Fruit fly (Drosophila melanogaster) whole organism, embryonic: ENCODE data around the gene iav.

Experiments used
- Bteb2 ChIP-seq: fragments of 200-800 bp; sonication (Bioruptor generic); optimal IDR thresholded peaks from 2 replicates; lab custom pipeline; 2016; ENCODE audit warnings: missing biosample characterization, missing genetic modification characterization
- CG10147 ChIP-seq: fragments of 200-800 bp; sonication (Bioruptor generic); optimal IDR thresholded peaks from 2 replicates; lab custom pipeline; 2019; ENCODE audit warnings: missing biosample characterization, mild to moderate bottlenecking, missing genetic modification characterization, moderate library complexity
- CG12071 ChIP-seq: fragments of 200-800 bp; sonication (Bioruptor generic); optimal IDR thresholded peaks from 3 replicates; lab custom pipeline; 2018; ENCODE audit warnings: missing biosample characterization, mild to moderate bottlenecking, missing genetic modification characterization
- CG12219 ChIP-seq: fragments of 200-800 bp; sonication (Bioruptor generic); optimal IDR thresholded peaks from 3 replicates; lab custom pipeline; 2018; ENCODE audit warnings: missing biosample characterization, mild to moderate bottlenecking, missing genetic modification characterization
- CG12942 ChIP-seq: fragments of 200-800 bp; sonication (Bioruptor generic); optimal IDR thresholded peaks from 3 replicates; lab custom pipeline; 2016; ENCODE audit warnings: missing biosample characterization, missing genetic modification characterization
- CG13424 ChIP-seq: fragments of 200-800 bp; sonication (Bioruptor generic); optimal IDR thresholded peaks from 2 replicates; lab custom pipeline; 2019; ENCODE audit warnings: missing biosample characterization, mild to moderate bottlenecking, missing genetic modification characterization, moderate library complexity
- CG13894 ChIP-seq: fragments of 200-800 bp; sonication (Bioruptor generic); optimal IDR thresholded peaks from 3 replicates; lab custom pipeline; 2018; ENCODE audit warnings: missing biosample characterization, mild to moderate bottlenecking, missing genetic modification characterization, moderate library complexity
- CG17328 ChIP-seq: fragments of 200-800 bp; sonication (Bioruptor generic); IDR thresholded peaks from 2 replicates; pipeline ENCODE4 v1.3.6; 2022; ENCODE audit warnings: missing biosample characterization, missing genetic modification characterization
- CG1792 ChIP-seq: fragments of 200-800 bp; sonication (Bioruptor generic); optimal IDR thresholded peaks from 2 replicates; lab custom pipeline; 2016; ENCODE audit warnings: missing biosample characterization, missing genetic modification characterization
- CG18599 ChIP-seq: fragments of 200-800 bp; sonication (Bioruptor generic); optimal IDR thresholded peaks from 3 replicates; lab custom pipeline; 2017; ENCODE audit warnings: missing biosample characterization, missing genetic modification characterization, mild to moderate bottlenecking, moderate library complexity, missing genetic modification reagents
- CG2120 ChIP-seq: fragments of 200-800 bp; sonication (Bioruptor generic); optimal IDR thresholded peaks from 3 replicates; lab custom pipeline; 2016; ENCODE audit warnings: missing biosample characterization, missing genetic modification characterization
- CG31441 ChIP-seq: fragments of 200-800 bp; sonication (Bioruptor generic); IDR thresholded peaks from 2 replicates; pipeline ENCODE4 v1.3.6; 2022; ENCODE audit warnings: missing biosample characterization, missing genetic modification characterization
- CG32767 ChIP-seq: fragments of 200-800 bp; sonication (Bioruptor generic); IDR thresholded peaks from 2 replicates; pipeline ENCODE4 v1.3.6; 2022; ENCODE audit warnings: missing biosample characterization, missing genetic modification characterization
- CG3407 ChIP-seq: fragments of 200-800 bp; sonication (Bioruptor generic); optimal IDR thresholded peaks from 2 replicates; lab custom pipeline; 2018; ENCODE audit warnings: missing biosample characterization, mild to moderate bottlenecking, missing genetic modification characterization
- CG42726 ChIP-seq: fragments of 200-800 bp; sonication (Bioruptor generic); IDR thresholded peaks from 2 replicates; pipeline ENCODE4 v1.3.6; 2022; ENCODE audit warnings: missing biosample characterization, missing genetic modification characterization; ENCODE audit not compliant: partially characterized antibody
- CG4854 ChIP-seq: fragments of 200-800 bp; sonication (Bioruptor generic); optimal IDR thresholded peaks from 2 replicates; lab custom pipeline; 2016; ENCODE audit warnings: missing biosample characterization, missing genetic modification characterization, inconsistent platforms
- CG7357 ChIP-seq: fragments of 200-800 bp; sonication (Bioruptor generic); IDR thresholded peaks from 3 replicates; pipeline ENCODE4 v1.3.6; 2022; ENCODE audit warnings: missing biosample characterization, missing genetic modification characterization
- CG7839 ChIP-seq: fragments of 200-800 bp; sonication (Bioruptor generic); optimal IDR thresholded peaks from 3 replicates; lab custom pipeline; 2018; ENCODE audit warnings: missing biosample characterization, mild to moderate bottlenecking, missing genetic modification characterization, moderate library complexity
- CG7987 ChIP-seq: fragments of 200-800 bp; sonication (Bioruptor generic); optimal IDR thresholded peaks from 2 replicates; lab custom pipeline; 2018; ENCODE audit warnings: missing biosample characterization, mild to moderate bottlenecking, missing genetic modification characterization, moderate library complexity
- CG8944 ChIP-seq: fragments of 200-800 bp; sonication (Bioruptor generic); optimal IDR thresholded peaks from 3 replicates; lab custom pipeline; 2016; ENCODE audit warnings: missing biosample characterization, missing genetic modification characterization
- CG9817 ChIP-seq: fragments of 200-800 bp; sonication (Bioruptor generic); optimal IDR thresholded peaks from 2 replicates; lab custom pipeline; 2018; ENCODE audit warnings: missing biosample characterization, mild to moderate bottlenecking, missing genetic modification characterization, moderate library complexity
- Dip2 ChIP-seq: fragments of 200-800 bp; sonication (Bioruptor generic); IDR thresholded peaks from 2 replicates; pipeline ENCODE4 v1.3.6; 2022; ENCODE audit warnings: missing biosample characterization, missing genetic modification characterization
- Dref ChIP-seq: fragments of 200-800 bp; sonication (Bioruptor generic); IDR thresholded peaks from 2 replicates; pipeline ENCODE4 v1.3.6; 2022; ENCODE audit warnings: missing biosample characterization, missing genetic modification characterization
- Eip74EF ChIP-seq, 2 experiments: fragments of 200-800 bp in 1 of 2; fragments of >200 bp in 1 of 2; sonication (Bioruptor generic) in 1 of 2; optimal IDR thresholded peaks; 2 replicates each; lab custom pipeline; 2017 to 2019; ENCODE audit warnings: missing biosample characterization in 2 of 2, missing genetic modification characterization in 2 of 2, mild to moderate bottlenecking in 1 of 2, moderate library complexity in 1 of 2
- HLH4C ChIP-seq: fragments of 200-800 bp; sonication (Bioruptor generic); IDR thresholded peaks from 3 replicates; pipeline ENCODE4 v1.3.6; 2022; ENCODE audit warnings: missing biosample characterization, missing genetic modification characterization; ENCODE audit not compliant: partially characterized antibody
- HmgD ChIP-seq: fragments of 200-800 bp; sonication (Bioruptor generic); optimal IDR thresholded peaks from 3 replicates; lab custom pipeline; 2016; ENCODE audit warnings: missing biosample characterization, missing genetic modification characterization
- Hr3 ChIP-seq: fragments of 200-800 bp; sonication (Bioruptor generic); optimal IDR thresholded peaks from 3 replicates; lab custom pipeline; 2016; ENCODE audit warnings: missing biosample characterization, missing genetic modification characterization
- Max ChIP-seq: fragments of 200-800 bp; sonication (Bioruptor generic); optimal IDR thresholded peaks from 2 replicates; lab custom pipeline; 2016; ENCODE audit warnings: missing biosample characterization, mild to moderate bottlenecking, missing genetic modification characterization
- Mrtf ChIP-seq: fragments of 200-800 bp; sonication (Bioruptor generic); IDR thresholded peaks from 3 replicates; pipeline ENCODE4 v1.3.6; 2022; ENCODE audit warnings: missing biosample characterization, missing genetic modification characterization
- Nf-YB ChIP-seq: fragments of 200-800 bp; sonication (Bioruptor generic); optimal IDR thresholded peaks from 3 replicates; lab custom pipeline; 2019; ENCODE audit warnings: missing biosample characterization, mild to moderate bottlenecking, missing genetic modification characterization, moderate library complexity
- Optix ChIP-seq: fragments of 200-800 bp; sonication (Bioruptor generic); IDR thresholded peaks from 3 replicates; pipeline ENCODE4 v1.3.6; 2022; ENCODE audit warnings: missing biosample characterization, missing genetic modification characterization
- Pdp1 ChIP-seq, 2 experiments: fragments of 200-800 bp; sonication (Bioruptor generic); optimal IDR thresholded peaks; 3 replicates each; lab custom pipeline; 2016; ENCODE audit warnings: missing biosample characterization in 2 of 2, missing genetic modification characterization in 2 of 2, mild to moderate bottlenecking in 1 of 2, moderate library complexity in 1 of 2
- bbx ChIP-seq: fragments of 200-800 bp; sonication (Bioruptor generic); IDR thresholded peaks from 2 replicates; pipeline ENCODE4 v1.3.6; 2022; ENCODE audit warnings: missing biosample characterization, missing genetic modification characterization; ENCODE audit not compliant: partially characterized antibody
- br ChIP-seq: fragments of >200 bp; optimal IDR thresholded peaks from 2 replicates; lab custom pipeline; 2017
- corto ChIP-seq: fragments of 200-800 bp; sonication (Bioruptor generic); optimal IDR thresholded peaks from 2 replicates; lab custom pipeline; 2016; ENCODE audit warnings: missing biosample characterization, mild to moderate bottlenecking, missing genetic modification characterization, moderate library complexity
- dmrt99B ChIP-seq: fragments of 200-800 bp; sonication (Bioruptor generic); optimal IDR thresholded peaks from 2 replicates; lab custom pipeline; 2018; ENCODE audit warnings: missing biosample characterization, mild to moderate bottlenecking, missing genetic modification characterization, moderate library complexity
- fu2 ChIP-seq: fragments of 200-800 bp; sonication (Bioruptor generic); optimal IDR thresholded peaks from 2 replicates; lab custom pipeline; 2016; ENCODE audit warnings: missing biosample characterization, missing genetic modification characterization
- gce ChIP-seq: fragments of 200-800 bp; sonication (Bioruptor generic); IDR thresholded peaks from 3 replicates; pipeline ENCODE4 v1.3.6; 2022; ENCODE audit warnings: missing biosample characterization, missing genetic modification characterization
- jumu ChIP-seq: fragments of 200-800 bp; sonication (Bioruptor generic); optimal IDR thresholded peaks from 3 replicates; lab custom pipeline; 2016; ENCODE audit warnings: missing biosample characterization, missing genetic modification characterization
- kah ChIP-seq: fragments of 200-800 bp; sonication (Bioruptor generic); optimal IDR thresholded peaks from 2 replicates; lab custom pipeline; 2018; ENCODE audit warnings: missing biosample characterization, mild to moderate bottlenecking, missing genetic modification characterization
- kay ChIP-seq: fragments of 200-800 bp; sonication (Bioruptor generic); optimal IDR thresholded peaks from 2 replicates; lab custom pipeline; 2016; ENCODE audit warnings: missing biosample characterization, missing genetic modification characterization
- lola ChIP-seq, 3 experiments: fragments of >200 bp in 2 of 3; fragments of 200-800 bp in 1 of 3; sonication (Bioruptor generic) in 1 of 3; optimal IDR thresholded peaks; 2 replicates each; lab custom pipeline; 2017 to 2019; ENCODE audit warnings: missing biosample characterization in 3 of 3, missing genetic modification characterization in 3 of 3, mild to moderate bottlenecking in 1 of 3, moderate library complexity in 1 of 3
- nau ChIP-seq: fragments of 200-800 bp; sonication (Bioruptor generic); optimal IDR thresholded peaks from 3 replicates; lab custom pipeline; 2017; ENCODE audit warnings: missing biosample characterization, mild to moderate bottlenecking, missing genetic modification characterization, missing genetic modification reagents
- oc ChIP-seq: fragments of 200-800 bp; sonication (Bioruptor generic); optimal IDR thresholded peaks from 2 replicates; lab custom pipeline; 2018; ENCODE audit warnings: missing biosample characterization, mild to moderate bottlenecking, missing genetic modification characterization, moderate library complexity
- otp ChIP-seq: fragments of 200-800 bp; sonication (Bioruptor generic); IDR thresholded peaks from 3 replicates; pipeline ENCODE4, ENCODE4 v1.3.6; 2022; ENCODE audit warnings: missing biosample characterization, missing genetic modification characterization
- pb ChIP-seq: fragments of 200-800 bp; sonication (Bioruptor generic); optimal IDR thresholded peaks from 3 replicates; lab custom pipeline; 2016; ENCODE audit warnings: missing biosample characterization, missing genetic modification characterization
- pros ChIP-seq: fragments of 200-800 bp; sonication (Bioruptor generic); optimal IDR thresholded peaks from 3 replicates; lab custom pipeline; 2019; ENCODE audit warnings: missing biosample characterization, mild to moderate bottlenecking, missing genetic modification characterization, moderate library complexity
- slbo ChIP-seq: fragments of 200-800 bp; sonication (Bioruptor generic); IDR thresholded peaks from 2 replicates; pipeline ENCODE4 v1.3.6; 2022; ENCODE audit warnings: missing biosample characterization, missing genetic modification characterization
- ssp ChIP-seq: fragments of 200-800 bp; sonication (Bioruptor generic); IDR thresholded peaks from 2 replicates; pipeline ENCODE4 v1.3.6; 2022; ENCODE audit warnings: missing biosample characterization, missing genetic modification characterization
- vnd ChIP-seq: fragments of 200-800 bp; sonication (Bioruptor generic); IDR thresholded peaks from 3 replicates; pipeline ENCODE4 v1.3.6; 2022; ENCODE audit warnings: missing biosample characterization, missing genetic modification characterization; ENCODE audit not compliant: partially characterized antibody

The iav gene

DNA sequence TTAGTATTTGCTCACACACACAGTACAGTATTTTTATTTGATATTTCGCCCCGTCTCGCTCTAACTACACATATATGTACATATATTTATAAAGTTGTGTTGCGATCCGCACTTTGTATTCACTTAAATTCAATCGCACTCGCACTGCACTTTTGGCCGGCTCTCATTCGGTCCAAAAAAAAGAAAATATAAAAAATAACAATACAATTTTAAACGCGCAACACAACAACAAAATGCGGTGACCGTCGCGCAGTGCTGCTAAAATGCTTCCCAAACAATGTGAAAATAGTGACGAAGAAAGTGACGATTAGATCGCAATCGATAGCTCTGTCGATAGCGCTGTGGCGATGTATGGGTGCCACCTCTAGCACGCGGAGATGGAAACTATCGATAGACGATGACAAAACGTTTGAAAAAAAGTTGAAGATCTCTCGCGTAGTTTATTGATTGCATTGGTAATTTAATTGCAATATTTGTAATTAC is 10.4 kb upstream of the iav start, which contains the start of the genes C3G and pod1 (continued):
- TF ChIP-seq CG7357 (GFP tag; lab: Robert Waterston, UW) = no peak
- TF ChIP-seq Mrtf = no peak
- TF ChIP-seq CG12071 (GFP tag; lab: Kevin White, UChicago) = no peak
- no peak for TF ChIP-seq CG3407
- TF ChIP-seq CG9817 (tag; lab: Kevin White, UChicago) = peak; percentile 13
- TF ChIP-seq oc = no peak
- no peak for TF ChIP-seq dmrt99B (tag; lab: Kevin White, UChicago)
- no peak for TF ChIP-seq gce (GFP tag; lab: Robert Waterston, UW)
- TF ChIP-seq CG1792 = peak; percentile 18
- TF ChIP-seq Hr3 (GFP tag; lab: Kevin White, UChicago) = no peak
- TF ChIP-seq CG17328 (GFP tag; lab: Robert Waterston, UW) = no peak
- TF ChIP-seq bbx (GFP tag; lab: Robert Waterston, UW) = peak; percentile 99
- peak; percentile 50 for TF ChIP-seq Max (GFP tag; lab: Kevin White, UChicago)
- peak; percentile 5 for TF ChIP-seq CG7987 (GFP tag; lab: Kevin White, UChicago)
- peak; percentile 16 for TF ChIP-seq CG13424 (tag; lab: Kevin White, UChicago)
- peak; percentile 14 to 68 for TF ChIP-seq Pdp1 (GFP tag; optimal IDR thresholded peaks at IDR 0.05; lab: Kevin White, UChicago)
- TF ChIP-seq CG10147 (GFP tag; lab: Kevin White, UChicago) = no peak
- peak; percentile 27 for TF ChIP-seq CG4854 (GFP tag; lab: Kevin White, UChicago)
- TF ChIP-seq br (lab: Kevin White, UChicago) = no peak
- no peak for TF ChIP-seq CG18599 (GFP tag; lab: Kevin White, UChicago)
- TF ChIP-seq CG8944 (GFP tag; lab: Kevin White, UChicago) = peak; percentile 11
- peak; percentile 62 for TF ChIP-seq slbo
- no peak for TF ChIP-seq nau (GFP tag; lab: Kevin White, UChicago)
- TF ChIP-seq HLH4C (GFP tag; lab: Robert Waterston, UW) = peak; percentile 98
- TF ChIP-seq Eip74EF (GFP tag; optimal IDR thresholded peaks at IDR 0.05; lab: Kevin White, UChicago) = peak in 1 of 2 experiments; percentile 18
- no peak for TF ChIP-seq otp
- TF ChIP-seq kah (GFP tag; lab: Kevin White, UChicago) = no peak
- no peak for TF ChIP-seq Optix
- TF ChIP-seq jumu (GFP tag; lab: Kevin White, UChicago) = peak; percentile 42
- peak; percentile 26 for TF ChIP-seq pb
- no peak for TF ChIP-seq Bteb2 (GFP tag; lab: Kevin White, UChicago)
- TF ChIP-seq Nf-YB (GFP tag; lab: Kevin White, UChicago) = peak; percentile 21
- peak; percentile 32 for TF ChIP-seq CG12942 (GFP tag; lab: Kevin White, UChicago)
- TF ChIP-seq CG7839 (tag; lab: Kevin White, UChicago) = no peak
- no peak for TF ChIP-seq kay (GFP tag; lab: Kevin White, UChicago)
- TF ChIP-seq Dip2 (GFP tag; lab: Robert Waterston, UW) = no peak
- TF ChIP-seq CG31441 (GFP tag; lab: Robert Waterston, UW) = peak; percentile 43; the same call in 1 of the 2 replicates
- peak; percentile 99 for TF ChIP-seq CG42726 (GFP tag; lab: Robert Waterston, UW)
- TF ChIP-seq CG2120 = peak; percentile 53
- TF ChIP-seq CG12219 (GFP tag; lab: Kevin White, UChicago) = no peak
- TF ChIP-seq CG13894 (tag; lab: Kevin White, UChicago) = peak; percentile 67
- no peak for TF ChIP-seq lola (GFP tag; optimal IDR thresholded peaks at IDR 0.05; lab: Kevin White, UChicago)
- peak; percentile 99 for TF ChIP-seq Dref (GFP tag; lab: Robert Waterston, UW)
- peak; percentile 31 for TF ChIP-seq fu2 (GFP tag; lab: Kevin White, UChicago)
- TF ChIP-seq ssp (GFP tag; lab: Robert Waterston, UW) = peak; percentile 43; the same call in 1 of the 2 replicates
- no peak for TF ChIP-seq pros (GFP tag; lab: Kevin White, UChicago)
- TF ChIP-seq vnd (GFP tag; lab: Robert Waterston, UW) = peak; percentile 97
- TF ChIP-seq corto (GFP tag; lab: Kevin White, UChicago) = no peak
- TF ChIP-seq HmgD (GFP tag; lab: Kevin White, UChicago) = peak; percentile 84
- TF ChIP-seq CG32767 (GFP tag; lab: Robert Waterston, UW) = no peak
